Fruit fly (Drosophila melanogaster): ENCODE data around the gene CG9902.
A peak's percentile ranks its signal among the peaks of the same experiment; 100 is the strongest.

CG9902 gene

dm6 chrX:16585569-16585968 is 38.2 kb upstream of the CG9902 start (continued):
- TF ChIP-seq Ptx1 (GFP tag; IDR thresholded peaks at IDR 0.05) = 0 out of 2 replicates have a peak, but pooled peaks have one; percentile 16
- no peak for TF ChIP-seq CG11456 (GFP tag; IDR thresholded peaks at IDR 0.05)
- TF ChIP-seq NC2β (GFP tag; optimal IDR thresholded peaks at IDR 0.05) = no peak
- TF ChIP-seq Aef1 (GFP tag; IDR thresholded peaks at IDR 0.05) = no peak
- no peak for TF ChIP-seq CG30431 (GFP tag; optimal IDR thresholded peaks at IDR 0.05)
- TF ChIP-seq CrebB (tag; optimal IDR thresholded peaks at IDR 0.05) = no peak
- TF ChIP-seq B-H1 (GFP tag; IDR thresholded peaks at IDR 0.05) = no peak
- no peak for TF ChIP-seq Ravus (GFP tag; IDR thresholded peaks at IDR 0.05)
- TF ChIP-seq CG13894 (tag; optimal IDR thresholded peaks at IDR 0.05) = peak; percentile 11
- no peak for TF ChIP-seq gfzf (GFP tag; optimal IDR thresholded peaks at IDR 0.05)
- no peak for TF ChIP-seq hbn (GFP tag; IDR thresholded peaks at IDR 0.05; ENCODE audit: partially characterized antibody)
- no peak for TF ChIP-seq Opbp (GFP tag; IDR thresholded peaks at IDR 0.05; ENCODE audit: partially characterized antibody)
- TF ChIP-seq H2.0 (GFP tag; IDR thresholded peaks at IDR 0.05) = no peak
- no peak for TF ChIP-seq CG4404 (GFP tag; IDR thresholded peaks at IDR 0.05)
- TF ChIP-seq zen (tag; optimal IDR thresholded peaks at IDR 0.05) = no peak
- TF ChIP-seq CG7372 (GFP tag; IDR thresholded peaks at IDR 0.05) = no peak
- TF ChIP-seq CG3726 (GFP tag; IDR thresholded peaks at IDR 0.05) = no peak
- TF ChIP-seq CG17328 (GFP tag; IDR thresholded peaks at IDR 0.05) = no peak
- 0 out of 2 replicates have a peak, but pooled peaks have one; percentile 5 for TF ChIP-seq Rfx (GFP tag; IDR thresholded peaks at IDR 0.05)
- no peak for TF ChIP-seq CG4707 (GFP tag; optimal IDR thresholded peaks at IDR 0.05)
- TF ChIP-seq CG18599 (GFP tag; optimal IDR thresholded peaks at IDR 0.05) = peak; percentile 63
- TF ChIP-seq Dek (tag; optimal IDR thresholded peaks at IDR 0.05) = peak; percentile 5
- no peak for TF ChIP-seq CG14860 (GFP tag; IDR thresholded peaks at IDR 0.05; ENCODE audit: partially characterized antibody)
- no peak for TF ChIP-seq wdn (GFP tag; IDR thresholded peaks at IDR 0.05)
- TF ChIP-seq otp (GFP tag; IDR thresholded peaks at IDR 0.05) = no peak
- TF ChIP-seq Dip3 (GFP tag; optimal IDR thresholded peaks at IDR 0.05) = no peak
- TF ChIP-seq lov (optimal IDR thresholded peaks at IDR 0.05) = no peak
- no peak for TF ChIP-seq lov (GFP tag; IDR thresholded peaks at IDR 0.05)
- no peak for TF ChIP-seq shn (GFP tag; optimal IDR thresholded peaks at IDR 0.05)
- no peak for TF ChIP-seq Bdp1 (GFP tag; optimal IDR thresholded peaks at IDR 0.05)
- TF ChIP-seq dmrt99B (tag; optimal IDR thresholded peaks at IDR 0.05) = peak; percentile 45
- TF ChIP-seq sr (GFP tag; IDR thresholded peaks at IDR 0.05) = no peak
- no peak for TF ChIP-seq pan (optimal IDR thresholded peaks at IDR 0.05)
- no peak for TF ChIP-seq pan (GFP tag; optimal IDR thresholded peaks at IDR 0.05 in 1 of 2, IDR thresholded peaks at IDR 0.05 in 1 of 2)
- no peak for TF ChIP-seq mirr (GFP tag; optimal IDR thresholded peaks at IDR 0.05)
- no peak for TF ChIP-seq CG8765 (GFP tag; IDR thresholded peaks at IDR 0.05)
- TF ChIP-seq cwo (GFP tag; optimal IDR thresholded peaks at IDR 0.05) = peak; percentile 19
- no peak for TF ChIP-seq CG10209 (GFP tag; optimal IDR thresholded peaks at IDR 0.05)
- TF ChIP-seq CG12942 (GFP tag; optimal IDR thresholded peaks at IDR 0.05) = no peak
- TF ChIP-seq sna (GFP tag; IDR thresholded peaks at IDR 0.05; ENCODE audit: partially characterized antibody) = no peak
- TF ChIP-seq pita (GFP tag; optimal IDR thresholded peaks at IDR 0.05) = no peak
- TF ChIP-seq da (GFP tag; optimal IDR thresholded peaks at IDR 0.05) = no peak
- no peak for TF ChIP-seq CG8359 (GFP tag; optimal IDR thresholded peaks at IDR 0.05; ENCODE audit: borderline replicate concordance)
- no peak for TF ChIP-seq HLH54F (GFP tag; optimal IDR thresholded peaks at IDR 0.05)
- TF ChIP-seq dan (GFP tag; IDR thresholded peaks at IDR 0.05) = no peak
- TF ChIP-seq gsb-n (tag; optimal IDR thresholded peaks at IDR 0.05) = no peak
- TF ChIP-seq CG12769 (tag; optimal IDR thresholded peaks at IDR 0.05) = no peak
- TF ChIP-seq kah (GFP tag; optimal IDR thresholded peaks at IDR 0.05) = no peak
- peak; percentile 43 for TF ChIP-seq CG9727 (GFP tag; optimal IDR thresholded peaks at IDR 0.05)
- TF ChIP-seq lilli (GFP tag; optimal IDR thresholded peaks at IDR 0.05) = peak; percentile 12
- no peak for TF ChIP-seq Hey (tag; optimal IDR thresholded peaks at IDR 0.05)
- peak; percentile 43 for TF ChIP-seq CG15269 (tag; optimal IDR thresholded peaks at IDR 0.05)
